Worm (Caenorhabditis elegans) whole organism, mixed stage, embryonic: ENCODE data around the gene col-126.
A peak's percentile ranks its signal among the peaks of the same experiment; 100 is the strongest.

ENCODE experiments used
- M03D4.4 ChIP-seq: sonication (generic microtip); optimal IDR thresholded peaks from 2 replicates; lab custom pipeline; 2017; ENCODE audit warnings: mild to moderate bottlenecking, missing genetic modification characterization, missing compliant biosample characterization
- bed-3 ChIP-seq: fragments of 200-800 bp; sonication (Bioruptor generic); optimal IDR thresholded peaks from 3 replicates; lab custom pipeline; 2018; ENCODE audit warnings: mild to moderate bottlenecking, missing genetic modification characterization, moderate library complexity, missing compliant biosample characterization
- blmp-1 ChIP-seq: fragments of 150-350 bp; optimal IDR thresholded peaks from 2 replicates; lab custom pipeline; 2014; ENCODE audit warnings: missing biosample characterization, missing genetic modification characterization
- ceh-43 ChIP-seq: fragments of 200-800 bp; sonication (Bioruptor generic); optimal IDR thresholded peaks from 2 replicates; lab custom pipeline; 2018; ENCODE audit warnings: mild to moderate bottlenecking, missing genetic modification characterization, moderate library complexity, missing compliant biosample characterization
- ceh-83 ChIP-seq: fragments of 200-800 bp; sonication (Bioruptor generic); optimal IDR thresholded peaks from 2 replicates; lab custom pipeline; 2018; ENCODE audit warnings: mild to moderate bottlenecking, missing genetic modification characterization, missing compliant biosample characterization
- ces-1 ChIP-seq: fragments of 150-350 bp; optimal IDR thresholded peaks from 2 replicates; lab custom pipeline; 2014; ENCODE audit warnings: missing biosample characterization, missing genetic modification reagents, missing genetic modification characterization
- drap-1 ChIP-seq: fragments of 200-800 bp; sonication (Bioruptor generic); optimal IDR thresholded peaks from 3 replicates; lab custom pipeline; 2018; ENCODE audit warnings: mild to moderate bottlenecking, missing genetic modification characterization, missing compliant biosample characterization
- elt-1 ChIP-seq: sonication (generic microtip); optimal IDR thresholded peaks from 2 replicates; lab custom pipeline; 2017; ENCODE audit warnings: missing genetic modification characterization, mild to moderate bottlenecking, missing compliant biosample characterization, antibody characterized with exemption, moderate library complexity, borderline replicate concordance; ENCODE audit not compliant: insufficient read depth
- elt-3 ChIP-seq: fragments of 150-350 bp; optimal IDR thresholded peaks from 2 replicates; lab custom pipeline; 2014; ENCODE audit warnings: missing biosample characterization, missing genetic modification characterization
- flh-1 ChIP-seq: fragments of 200-800 bp; sonication (Bioruptor generic); optimal IDR thresholded peaks from 2 replicates; lab custom pipeline; 2018; ENCODE audit warnings: mild to moderate bottlenecking, missing genetic modification characterization, moderate library complexity, missing compliant biosample characterization
- hlh-1 ChIP-seq: fragments of 150-350 bp; optimal IDR thresholded peaks from 2 replicates; lab custom pipeline; 2014; ENCODE audit warnings: missing biosample characterization, missing genetic modification reagents, missing genetic modification characterization
- lin-13 ChIP-seq: fragments of 150-350 bp; optimal IDR thresholded peaks from 2 replicates; lab custom pipeline; 2014; ENCODE audit warnings: missing biosample characterization, missing genetic modification characterization
- lin-32 ChIP-seq: fragments of 200-800 bp; sonication (Bioruptor generic); optimal IDR thresholded peaks from 2 replicates; lab custom pipeline; 2018; ENCODE audit warnings: mild to moderate bottlenecking, missing genetic modification characterization, missing compliant biosample characterization
- lsy-2 ChIP-seq: fragments of 150-350 bp; optimal IDR thresholded peaks from 2 replicates; lab custom pipeline; 2014; ENCODE audit warnings: missing biosample characterization, missing genetic modification characterization
- mab-5 ChIP-seq: fragments of 150-350 bp; optimal IDR thresholded peaks from 2 replicates; lab custom pipeline; 2014; ENCODE audit warnings: missing biosample characterization, missing genetic modification characterization
- mep-1 ChIP-seq: fragments of 150-350 bp; optimal IDR thresholded peaks from 2 replicates; lab custom pipeline; 2017; ENCODE audit warnings: missing biosample characterization, missing genetic modification reagents, missing genetic modification characterization, inconsistent platforms
- mls-2 ChIP-seq: sonication (generic microtip); optimal IDR thresholded peaks from 2 replicates; lab custom pipeline; 2016; ENCODE audit warnings: mild to moderate bottlenecking, missing genetic modification characterization, moderate library complexity, missing compliant biosample characterization
- nhr-12 ChIP-seq: fragments of 150-350 bp; optimal IDR thresholded peaks from 2 replicates; lab custom pipeline; 2014; ENCODE audit warnings: missing biosample characterization, missing genetic modification characterization
- nhr-2 ChIP-seq: fragments of 150-350 bp; optimal IDR thresholded peaks from 2 replicates; lab custom pipeline; 2014; ENCODE audit warnings: missing biosample characterization, missing genetic modification characterization
- nhr-237 ChIP-seq: fragments of 150-350 bp; optimal IDR thresholded peaks from 2 replicates; lab custom pipeline; 2014; ENCODE audit warnings: missing biosample characterization, missing genetic modification characterization
- nhr-28 ChIP-seq: fragments of 150-350 bp; optimal IDR thresholded peaks from 2 replicates; lab custom pipeline; 2014; ENCODE audit warnings: missing biosample characterization, missing genetic modification characterization
- pha-4 ChIP-seq: fragments of 150-350 bp; optimal IDR thresholded peaks from 2 replicates; lab custom pipeline; 2018; ENCODE audit warnings: missing biosample characterization, missing genetic modification reagents, missing genetic modification characterization
- sem-2 ChIP-seq: fragments of 200-800 bp; sonication (Bioruptor generic); optimal IDR thresholded peaks from 2 replicates; lab custom pipeline; 2018; ENCODE audit warnings: mild to moderate bottlenecking, missing genetic modification characterization, missing compliant biosample characterization
- snpc-4 ChIP-seq: fragments of 150-350 bp; optimal IDR thresholded peaks from 2 replicates; lab custom pipeline; 2014; ENCODE audit warnings: missing biosample characterization, missing genetic modification characterization
- tbx-8 ChIP-seq: fragments of 200-800 bp; sonication (Bioruptor generic); optimal IDR thresholded peaks from 2 replicates; lab custom pipeline; 2018; ENCODE audit warnings: mild to moderate bottlenecking, missing genetic modification characterization, moderate library complexity, missing compliant biosample characterization
- unc-120 ChIP-seq: sonication (generic microtip); optimal IDR thresholded peaks from 2 replicates; lab custom pipeline; 2017; ENCODE audit warnings: missing genetic modification characterization, missing compliant biosample characterization; ENCODE audit not compliant: poor library complexity, severe bottlenecking
- unc-39 ChIP-seq: fragments of 150-350 bp; optimal IDR thresholded peaks from 2 replicates; lab custom pipeline; 2014; ENCODE audit warnings: missing biosample characterization, missing genetic modification characterization
- unc-62 ChIP-seq: fragments of 150-350 bp; optimal IDR thresholded peaks from 2 replicates; lab custom pipeline; 2014; ENCODE audit warnings: missing biosample characterization, missing genetic modification reagents, missing genetic modification characterization
- zip-8 ChIP-seq: fragments of 150-350 bp; optimal IDR thresholded peaks from 2 replicates; lab custom pipeline; 2014; ENCODE audit warnings: missing biosample characterization, missing genetic modification characterization
- ztf-11 ChIP-seq: fragments of 150-350 bp; optimal IDR thresholded peaks from 2 replicates; lab custom pipeline; 2014; ENCODE audit warnings: missing biosample characterization, missing genetic modification characterization

Gene col-126

ce11 chrIV:11230069-11230468 is 33.1 kb upstream of the col-126 start, which contains the start of gene best-7:
TSS of gene best-7 (minus strand) at chrIV:11230307.
- TF ChIP-seq tbx-8 (GFP tag; lab: Kevin White, UChicago) (no peak), unc-39 (no peak), elt-1 (no peak), lin-13 (no peak), unc-120 (no peak), mls-2 (tag; lab: Kevin White, UChicago) (no peak), lin-32 (GFP tag; lab: Kevin White, UChicago) (no peak), unc-62 (GFP tag; lab: Kevin White, UChicago) (no peak), zip-8 (tag; lab: Kevin White, UChicago) (no peak), blmp-1 (tag; lab: Kevin White, UChicago) (no peak), lsy-2 (tag; lab: Kevin White, UChicago) (no peak), nhr-12 (no peak), mab-5 (tag; lab: Kevin White, UChicago) (no peak), hlh-1 (tag; lab: Kevin White, UChicago) (no peak), nhr-28 (no peak), flh-1 (no peak)

- TF ChIP-seq unc-120 = no peak
- TF ChIP-seq unc-62 (GFP tag; lab: Kevin White, UChicago) = no peak
- no peak for TF ChIP-seq lin-32 (GFP tag; lab: Kevin White, UChicago)
- TF ChIP-seq mep-1 (tag; lab: Kevin White, UChicago) = no peak
- TF ChIP-seq ces-1 (GFP tag; lab: Kevin White, UChicago) = no peak
Measured at ce11 chrIV:11231376-11231775, 31.8 kb upstream of the col-126 start.

ce11 chrIV:11235755-11236154 is 27.4 kb upstream of the col-126 start:
- peak; percentile 34 for TF ChIP-seq ces-1 (GFP tag; lab: Kevin White, UChicago)
- TF ChIP-seq elt-1 = no peak

- TF ChIP-seq ces-1 (GFP tag; lab: Kevin White, UChicago) (no peak), zip-8 (tag; lab: Kevin White, UChicago) (no peak), lin-13 (no peak), unc-39 (no peak), ztf-11 (tag; lab: Kevin White, UChicago) (no peak), sem-2 (no peak), elt-1 (no peak), mls-2 (tag; lab: Kevin White, UChicago) (no peak), M03D4.4 (tag; lab: Kevin White, UChicago) (no peak), flh-1 (no peak), pha-4 (tag; lab: Kevin White, UChicago) (no peak), bed-3 (no peak), mab-5 (tag; lab: Kevin White, UChicago) (no peak), snpc-4 (tag; lab: Kevin White, UChicago) (no peak)
- TF ChIP-seq, all 35 proteins: peak for 0
Measured at ce11 chrIV:11241368-11241767, 21.8 kb upstream of the col-126 start, which contains the start of gene C05C12.6. TSS of gene C05C12.6 (minus strand) at chrIV:11241468.

ce11 chrIV:11247434-11247833 is 15.8 kb upstream of the col-126 start:
- TF ChIP-seq blmp-1 (tag; lab: Kevin White, UChicago) = no peak
- TF ChIP-seq unc-120 = no peak
- no peak for TF ChIP-seq hlh-1 (tag; lab: Kevin White, UChicago)
- TF ChIP-seq nhr-237 (tag; lab: Kevin White, UChicago) = no peak
- no peak for TF ChIP-seq ceh-43
- TF ChIP-seq drap-1 (GFP tag; lab: Kevin White, UChicago) = no peak
- TF ChIP-seq, all 35 proteins: peak for 0

- TF ChIP-seq nhr-2 (tag; lab: Kevin White, UChicago) = no peak
- TF ChIP-seq tbx-8 (GFP tag; lab: Kevin White, UChicago) = no peak
- no peak for TF ChIP-seq ceh-83
- TF ChIP-seq M03D4.4 (tag; lab: Kevin White, UChicago) = no peak
- TF ChIP-seq mls-2 (tag; lab: Kevin White, UChicago) = no peak
- no peak for TF ChIP-seq unc-39
- no peak for TF ChIP-seq elt-3 (tag; lab: Kevin White, UChicago)
- no peak for TF ChIP-seq nhr-237 (tag; lab: Kevin White, UChicago)
- no peak for TF ChIP-seq hlh-1 (tag; lab: Kevin White, UChicago)
- no peak for TF ChIP-seq flh-1
- TF ChIP-seq mep-1 (tag; lab: Kevin White, UChicago) = no peak
- TF ChIP-seq unc-62 (GFP tag; lab: Kevin White, UChicago) = no peak
- no peak for TF ChIP-seq ceh-43
- no peak for TF ChIP-seq nhr-28
- no peak for TF ChIP-seq zip-8 (tag; lab: Kevin White, UChicago)
- no peak for TF ChIP-seq nhr-12
- no peak for TF ChIP-seq sem-2
- no peak for TF ChIP-seq snpc-4 (tag; lab: Kevin White, UChicago)
- no peak for TF ChIP-seq bed-3
- TF ChIP-seq lin-32 (GFP tag; lab: Kevin White, UChicago) = no peak
- TF ChIP-seq, all 35 proteins: peak for 0
Measured at ce11 chrIV:11248031-11248631, 15.1 kb upstream of the col-126 start, which contains the start of gene C05C12.4. TSS of gene C05C12.4 (minus strand) at chrIV:11248081.
